Worm (Caenorhabditis elegans) whole organism, L3 larva: ENCODE measurements around the gene glrx-3.

Experiments used
- ama-1 ChIP-seq: fragments of 150-350 bp; optimal IDR thresholded peaks from 2 replicates; lab custom pipeline; 2018
- pha-4 ChIP-seq: fragments of 150-350 bp; optimal IDR thresholded peaks from 2 replicates; lab custom pipeline; 2014; ENCODE audit warnings: missing biosample characterization, missing genetic modification reagents, missing genetic modification characterization
- pqm-1 ChIP-seq: fragments of 150-350 bp; optimal IDR thresholded peaks from 2 replicates; lab custom pipeline; 2017; ENCODE audit warnings: missing biosample characterization, missing genetic modification characterization, inconsistent platforms

DNA sequence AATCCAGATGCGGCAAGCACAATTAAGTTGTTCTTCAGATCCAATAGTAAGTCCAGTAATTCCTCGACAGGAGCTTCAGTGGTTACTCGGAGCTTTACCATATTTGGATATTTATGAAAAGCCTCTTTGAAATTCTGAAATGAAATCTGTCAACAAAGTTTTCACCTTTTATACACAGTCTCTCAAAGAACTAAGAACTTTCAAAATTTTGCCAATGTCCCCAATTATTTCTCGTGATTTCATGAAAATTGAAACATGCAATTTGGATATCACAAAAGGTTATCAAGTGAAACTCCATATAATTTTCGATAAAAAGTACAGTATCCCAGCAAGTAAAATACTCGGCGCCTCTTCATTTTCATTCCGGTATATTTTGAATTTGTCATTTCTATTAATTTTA is 45.2 kb downstream of the glrx-3 start, which contains the start of gene F47D2.11:
- TF ChIP-seq pqm-1 (tag; lab: Kevin White, UChicago) (no peak), pha-4 (tag; lab: Kevin White, UChicago) (no peak), ama-1 (no peak)
